Worm (Caenorhabditis elegans) whole organism, young adult: ENCODE measurements around the gene hsp-110.

ENCODE experiments used
- C06A6.2 ChIP-seq: fragments of 200-800 bp; sonication (Bioruptor generic); conservative IDR thresholded peaks from 2 replicates; pipeline ENCODE4 v1.3.6; 2022; ENCODE audit warnings: missing genetic modification characterization, missing compliant biosample characterization
- D2030.7 ChIP-seq: fragments of 200-800 bp; sonication (Bioruptor generic); IDR thresholded peaks from 2 replicates; pipeline ENCODE4 v1.3.6; 2022; ENCODE audit warnings: missing genetic modification reagents, missing genetic modification characterization, missing compliant biosample characterization
- F23B12.7 ChIP-seq: sonication (generic microtip); optimal IDR thresholded peaks from 2 replicates; lab custom pipeline; 2017; ENCODE audit warnings: missing genetic modification characterization, mild to moderate bottlenecking, missing compliant biosample characterization, antibody characterized with exemption, moderate library complexity; ENCODE audit not compliant: insufficient read depth
- F33H1.4 ChIP-seq: fragments of 200-800 bp; sonication (Bioruptor generic); IDR thresholded peaks from 2 replicates; pipeline ENCODE4 v1.3.6; 2022; ENCODE audit warnings: missing genetic modification reagents, missing genetic modification characterization, missing compliant biosample characterization
- F57A8.1 ChIP-seq: fragments of 200-800 bp; sonication (Bioruptor generic); optimal IDR thresholded peaks from 2 replicates; lab custom pipeline; 2018; ENCODE audit warnings: mild to moderate bottlenecking, missing genetic modification characterization, moderate library complexity, missing compliant biosample characterization
- K11D2.4 ChIP-seq: fragments of 200-800 bp; sonication (Bioruptor generic); IDR thresholded peaks from 2 replicates; pipeline ENCODE4 v1.3.6; 2022; ENCODE audit warnings: missing genetic modification reagents, missing genetic modification characterization, missing compliant biosample characterization
- Y95B8A.8 ChIP-seq: fragments of 200-800 bp; sonication (Bioruptor generic); IDR thresholded peaks from 2 replicates; pipeline ENCODE4 v1.3.6; 2022; ENCODE audit warnings: missing genetic modification reagents, missing genetic modification characterization, missing compliant biosample characterization
- akir-1 ChIP-seq: fragments of 200-800 bp; sonication (Bioruptor generic); optimal IDR thresholded peaks from 2 replicates; lab custom pipeline; 2018; ENCODE audit warnings: mild to moderate bottlenecking, missing genetic modification characterization, moderate library complexity, missing compliant biosample characterization
- athp-1 ChIP-seq: sonication (generic microtip); optimal IDR thresholded peaks from 2 replicates; lab custom pipeline; 2017; ENCODE audit warnings: mild to moderate bottlenecking, missing genetic modification characterization, missing compliant biosample characterization
- attf-3 ChIP-seq: fragments of 200-800 bp; sonication (Bioruptor generic); conservative IDR thresholded peaks from 2 replicates; pipeline ENCODE4 v1.3.6; 2022; ENCODE audit warnings: missing genetic modification reagents, missing genetic modification characterization, missing compliant biosample characterization
- attf-5 ChIP-seq: fragments of 200-800 bp; sonication (Bioruptor generic); optimal IDR thresholded peaks from 2 replicates; lab custom pipeline; 2018; ENCODE audit warnings: mild to moderate bottlenecking, missing genetic modification characterization, missing compliant biosample characterization
- ccch-3 ChIP-seq: fragments of 200-800 bp; sonication (Bioruptor generic); optimal IDR thresholded peaks from 2 replicates; lab custom pipeline; 2018; ENCODE audit warnings: mild to moderate bottlenecking, missing genetic modification characterization, missing compliant biosample characterization
- ceh-58 ChIP-seq: fragments of 200-800 bp; sonication (Bioruptor generic); IDR thresholded peaks from 2 replicates; pipeline ENCODE4 v1.3.6; 2022; ENCODE audit warnings: missing genetic modification characterization, missing compliant biosample characterization
- ceh-91 ChIP-seq: fragments of 200-800 bp; sonication (Bioruptor generic); IDR thresholded peaks from 2 replicates; pipeline ENCODE4 v1.3.6; 2022; ENCODE audit warnings: missing genetic modification reagents, missing genetic modification characterization, missing compliant biosample characterization
- dpl-1 ChIP-seq: fragments of 150-350 bp; optimal IDR thresholded peaks from 2 replicates; lab custom pipeline; 2014; ENCODE audit warnings: missing biosample characterization, missing genetic modification reagents, missing genetic modification characterization
- ekl-4 ChIP-seq: fragments of 200-800 bp; sonication (Bioruptor generic); IDR thresholded peaks from 2 replicates; pipeline ENCODE4 v1.3.6; 2022; ENCODE audit warnings: missing genetic modification reagents, missing genetic modification characterization, missing compliant biosample characterization
- gei-17 ChIP-seq: fragments of 200-800 bp; sonication (Bioruptor generic); optimal IDR thresholded peaks from 2 replicates; lab custom pipeline; 2018; ENCODE audit warnings: mild to moderate bottlenecking, missing genetic modification characterization, missing compliant biosample characterization
- him-1 ChIP-seq: sonication (generic microtip); optimal IDR thresholded peaks from 2 replicates; lab custom pipeline; 2016; ENCODE audit warnings: missing genotype, missing genetic modification reagents, missing genetic modification characterization, missing compliant biosample characterization
- hlh-26 ChIP-seq: fragments of 200-800 bp; sonication (Bioruptor generic); conservative IDR thresholded peaks from 2 replicates; pipeline ENCODE4 v1.3.6; 2022; ENCODE audit warnings: missing genetic modification reagents, missing genetic modification characterization, missing compliant biosample characterization
- hmg-1.2 ChIP-seq: fragments of 200-800 bp; sonication (Bioruptor generic); IDR thresholded peaks from 2 replicates; pipeline ENCODE4 v1.3.6; 2022; ENCODE audit warnings: missing genetic modification reagents, missing genetic modification characterization, missing compliant biosample characterization
- hsf-1 ChIP-seq: fragments of 200-800 bp; sonication (Bioruptor generic); IDR thresholded peaks from 2 replicates; pipeline ENCODE4 v1.3.6; 2022; ENCODE audit warnings: missing genetic modification reagents, missing genetic modification characterization, missing compliant biosample characterization
- lag-1 ChIP-seq: fragments of 200-800 bp; sonication (Bioruptor generic); IDR thresholded peaks from 2 replicates; pipeline ENCODE4 v1.3.6; 2022; ENCODE audit warnings: missing genetic modification reagents, missing genetic modification characterization, missing compliant biosample characterization
- let-526 ChIP-seq: fragments of 200-800 bp; sonication (Bioruptor generic); IDR thresholded peaks from 2 replicates; pipeline ENCODE4 v1.3.6; 2022; ENCODE audit warnings: missing genetic modification reagents, missing genetic modification characterization, missing compliant biosample characterization
- lin-54 ChIP-seq: fragments of 200-800 bp; sonication (Bioruptor generic); optimal IDR thresholded peaks from 2 replicates; lab custom pipeline; 2018; ENCODE audit warnings: mild to moderate bottlenecking, missing genetic modification characterization, missing compliant biosample characterization
- madf-6 ChIP-seq: fragments of 200-800 bp; sonication (Bioruptor generic); IDR thresholded peaks from 2 replicates; pipeline ENCODE4 v1.3.6; 2022; ENCODE audit warnings: missing genetic modification reagents, missing genetic modification characterization, missing compliant biosample characterization
- madf-8 ChIP-seq: fragments of 200-800 bp; sonication (Bioruptor generic); conservative IDR thresholded peaks from 2 replicates; pipeline ENCODE4 v1.3.6; 2022; ENCODE audit warnings: missing genetic modification reagents, missing genetic modification characterization, missing compliant biosample characterization
- mcd-1 ChIP-seq: fragments of 200-800 bp; sonication (Bioruptor generic); IDR thresholded peaks from 2 replicates; pipeline ENCODE4 v1.3.6; 2022; ENCODE audit warnings: missing genetic modification reagents, missing genetic modification characterization, missing compliant biosample characterization
- nfyb-1 ChIP-seq: fragments of 200-800 bp; sonication (Bioruptor generic); IDR thresholded peaks from 2 replicates; pipeline ENCODE4 v1.3.6; 2022; ENCODE audit warnings: missing genetic modification reagents, missing genetic modification characterization, missing compliant biosample characterization
- nhr-90 ChIP-seq: sonication (generic microtip); optimal IDR thresholded peaks from 2 replicates; lab custom pipeline; 2016; ENCODE audit warnings: missing genotype, mild to moderate bottlenecking, missing genetic modification characterization, missing compliant biosample characterization
- sdz-38 ChIP-seq: sonication (generic microtip); optimal IDR thresholded peaks from 2 replicates; lab custom pipeline; 2016; ENCODE audit warnings: missing genotype, missing genetic modification characterization, missing compliant biosample characterization
- sea-2 ChIP-seq: fragments of 200-800 bp; sonication (Bioruptor generic); IDR thresholded peaks from 2 replicates; pipeline ENCODE4 v1.3.6; 2022; ENCODE audit warnings: missing genetic modification characterization, missing compliant biosample characterization
- snpc-1.1 ChIP-seq: sonication (generic microtip); optimal IDR thresholded peaks from 2 replicates; lab custom pipeline; 2017; ENCODE audit warnings: missing genetic modification characterization, mild to moderate bottlenecking, missing compliant biosample characterization, antibody characterized with exemption, moderate library complexity, missing genotype, missing genetic modification reagents; ENCODE audit not compliant: insufficient read depth
- snpc-3.4 ChIP-seq: sonication (generic microtip); optimal IDR thresholded peaks from 2 replicates; lab custom pipeline; 2017; ENCODE audit warnings: missing genetic modification characterization, mild to moderate bottlenecking, missing compliant biosample characterization, antibody characterized with exemption, moderate library complexity, missing genotype, missing genetic modification reagents
- somi-1 ChIP-seq: fragments of 200-800 bp; sonication (Bioruptor generic); optimal IDR thresholded peaks from 2 replicates; lab custom pipeline; 2018; ENCODE audit warnings: mild to moderate bottlenecking, missing genetic modification characterization, missing compliant biosample characterization
- tbp1 ChIP-seq: fragments of 200-800 bp; sonication (Bioruptor generic); optimal IDR thresholded peaks from 2 replicates; lab custom pipeline; 2018; ENCODE audit warnings: mild to moderate bottlenecking, missing genetic modification characterization, missing compliant biosample characterization
- tlf-1 ChIP-seq: fragments of 200-800 bp; sonication (Bioruptor generic); optimal IDR thresholded peaks from 2 replicates; lab custom pipeline; 2018; ENCODE audit warnings: mild to moderate bottlenecking, missing genetic modification characterization, missing compliant biosample characterization
- ztf-22 ChIP-seq: fragments of 200-800 bp; sonication (Bioruptor generic); optimal IDR thresholded peaks from 2 replicates; lab custom pipeline; 2018; ENCODE audit warnings: mild to moderate bottlenecking, missing genetic modification characterization, moderate library complexity, missing compliant biosample characterization

Gene hsp-110

ce11 chrIII:8443557-8444131 lies 3.1 kb downstream of the hsp-110 start, which contains the start of gene ufbp-1 (continued):
- TF ChIP-seq snpc-3.4 (tag; lab: Kevin White, UChicago) (peak; percentile 53), attf-5 (GFP tag; lab: Kevin White, UChicago) (peak; percentile 86), ceh-58 (GFP tag; lab: Robert Waterston, UW) (0 out of 2 replicates have a peak, but pooled peaks have one; percentile 23), ztf-22 (GFP tag; lab: Kevin White, UChicago) (peak; percentile 59), athp-1 (tag; lab: Kevin White, UChicago) (peak; percentile 94), F23B12.7 (tag; lab: Kevin White, UChicago) (peak; percentile 56), gei-17 (GFP tag; lab: Kevin White, UChicago) (peak; percentile 83), Y95B8A.8 (no peak), hlh-26 (no peak), D2030.7 (GFP tag; lab: Robert Waterston, UW) (no peak), sea-2 (GFP tag; lab: Robert Waterston, UW) (no peak), hmg-1.2 (GFP tag; lab: Robert Waterston, UW) (peak; percentile 46), C06A6.2 (GFP tag; lab: Robert Waterston, UW) (0 out of 2 replicates have a peak, but pooled peaks have one; percentile 14), nfyb-1 (GFP tag; lab: Robert Waterston, UW) (peak; percentile 93), attf-3 (GFP tag; lab: Robert Waterston, UW) (no peak), akir-1 (GFP tag; lab: Kevin White, UChicago) (peak; percentile 27), tlf-1 (GFP tag; lab: Kevin White, UChicago) (peak; percentile 94), somi-1 (GFP tag; lab: Kevin White, UChicago) (peak; percentile 40), madf-6 (peak; percentile 64), snpc-1.1 (tag; lab: Kevin White, UChicago) (no peak), ccch-3 (GFP tag; lab: Kevin White, UChicago) (peak; percentile 54), let-526 (GFP tag; lab: Robert Waterston, UW) (no peak), lag-1 (GFP tag; lab: Robert Waterston, UW) (0 out of 2 replicates have a peak, but pooled peaks have one; percentile 8), tbp1 (GFP tag; lab: Kevin White, UChicago) (peak; percentile 70)

DNA sequence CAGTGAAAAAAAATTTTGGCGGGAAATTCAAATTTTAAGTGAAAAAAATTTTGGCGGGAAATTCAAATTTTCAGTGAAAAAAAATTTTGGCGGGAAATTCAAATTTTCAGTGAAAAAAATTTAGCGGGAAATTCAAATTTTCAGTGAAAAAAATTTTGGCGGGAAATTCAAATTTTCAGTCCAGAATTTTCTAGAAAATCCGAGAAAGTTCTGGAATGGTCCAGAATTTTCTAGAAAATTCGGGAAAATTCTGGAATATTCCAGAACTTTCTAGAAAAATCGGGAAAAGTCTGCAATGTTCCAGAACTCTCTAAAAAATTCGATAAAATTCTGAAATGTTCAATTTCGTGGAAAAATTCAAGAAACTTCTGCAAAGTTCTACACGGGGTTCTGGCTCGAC lies 4.3 kb downstream of the hsp-110 start:
- TF ChIP-seq hsf-1 (GFP tag; lab: Robert Waterston, UW): peak; percentile 90

DNA sequence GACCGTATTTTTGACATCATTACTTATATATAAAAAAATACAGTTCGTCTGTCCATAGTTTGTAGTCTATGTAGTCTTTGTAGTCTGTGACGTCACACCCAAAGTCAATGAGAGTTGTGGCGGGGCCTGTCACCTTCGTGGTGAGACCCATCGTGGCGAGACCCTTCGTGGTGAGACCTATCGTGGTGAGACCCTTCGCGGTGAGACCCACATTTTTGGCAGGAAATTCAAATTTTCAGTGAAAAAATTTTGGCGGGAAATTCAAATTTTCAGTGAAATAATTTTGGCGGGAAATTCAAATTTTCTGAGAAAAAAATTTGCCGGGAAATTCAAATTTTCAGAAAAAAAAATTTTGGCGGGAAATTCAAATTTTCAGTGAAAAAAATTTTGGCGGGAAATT lies 5.4 kb downstream of the hsp-110 start:
- peak; percentile 79 for TF ChIP-seq F33H1.4 (GFP tag; lab: Robert Waterston, UW)
- peak; percentile 44; the same call in 1 of the 2 replicates for TF ChIP-seq mcd-1
- TF ChIP-seq ceh-91 (GFP tag; lab: Robert Waterston, UW): 0 out of 2 replicates have a peak, but pooled peaks have one; percentile 28
- peak; percentile 15 for TF ChIP-seq lin-54 (GFP tag; lab: Kevin White, UChicago)
- TF ChIP-seq D2030.7 (GFP tag; lab: Robert Waterston, UW): peak; percentile 32; the same call in 1 of the 2 replicates
- TF ChIP-seq, all 124 proteins: peak for 5; not testable (repeated sequence) for 119

- TF ChIP-seq madf-8 (GFP tag; lab: Robert Waterston, UW) (no peak), sdz-38 (tag; lab: Kevin White, UChicago) (no peak), tbp1 (GFP tag; lab: Kevin White, UChicago) (no peak), K11D2.4 (GFP tag; lab: Robert Waterston, UW) (no peak), dpl-1 (GFP tag; lab: Kevin White, UChicago) (no peak), him-1 (tag; lab: Kevin White, UChicago) (no peak), C06A6.2 (GFP tag; lab: Robert Waterston, UW) (no peak), F57A8.1 (GFP tag; lab: Kevin White, UChicago) (no peak), mcd-1 (no peak), nhr-90 (no peak), ekl-4 (GFP tag; lab: Robert Waterston, UW) (no peak)
These were observed 7.4 kb downstream of the hsp-110 start, which contains the start of gene pqn-96 for ce11 chrIII:8439312-8439711. pqn-96 (minus strand) TSS chrIII:8439412.
